Worm (Caenorhabditis elegans): ENCODE data around the gene ppk-3.

The ppk-3 gene

DNA sequence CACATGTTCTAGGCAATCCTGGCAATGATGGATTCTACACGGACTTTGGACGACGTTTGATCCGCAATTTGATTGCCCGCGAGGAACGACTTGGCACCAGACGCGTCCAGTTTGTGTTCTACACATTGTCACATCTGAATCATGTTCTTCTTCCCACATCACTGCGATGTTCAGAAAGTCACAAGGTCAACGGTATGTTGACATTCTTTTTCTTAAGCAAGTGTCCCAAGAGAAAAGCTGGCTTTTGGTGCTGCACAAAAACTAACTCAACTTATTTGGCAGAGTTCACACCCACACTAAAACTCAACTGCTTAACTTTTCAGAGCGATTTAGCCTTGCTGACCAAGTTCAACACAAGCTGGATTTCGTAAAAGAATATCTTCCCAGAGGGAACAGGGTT, 3.1 kb upstream of the ppk-3 start:
- TF ChIP-seq gmeb-1 (tag; optimal IDR thresholded peaks at IDR 0.05) = no peak
- TF ChIP-seq alr-1 (tag; optimal IDR thresholded peaks at IDR 0.05) = no peak
- no peak for TF ChIP-seq peb-1 (tag; optimal IDR thresholded peaks at IDR 0.05)
- TF ChIP-seq elt-1 (tag; optimal IDR thresholded peaks at IDR 0.05) = no peak
- TF ChIP-seq nhr-11 (tag; optimal IDR thresholded peaks at IDR 0.05) = no peak
- TF ChIP-seq ceh-82 (tag; optimal IDR thresholded peaks at IDR 0.05) = no peak
- no peak for TF ChIP-seq aly-2 (tag; optimal IDR thresholded peaks at IDR 0.05)
- no peak for TF ChIP-seq nhr-237 (tag; optimal IDR thresholded peaks at IDR 0.05)
- TF ChIP-seq egl-27 (tag; optimal IDR thresholded peaks at IDR 0.05) = no peak
- no peak for TF ChIP-seq ztf-11 (tag; optimal IDR thresholded peaks at IDR 0.05)
- TF ChIP-seq nhr-77 (tag; optimal IDR thresholded peaks at IDR 0.05) = no peak
- no peak for TF ChIP-seq nhr-23 (tag; optimal IDR thresholded peaks at IDR 0.05)
- no peak for TF ChIP-seq nhr-10 (tag; optimal IDR thresholded peaks at IDR 0.05)
- TF ChIP-seq mdl-1 (tag; optimal IDR thresholded peaks at IDR 0.05) = no peak
- no peak for TF ChIP-seq ZK546.5 (tag; optimal IDR thresholded peaks at IDR 0.05)
- no peak for TF ChIP-seq crh-2 (tag; optimal IDR thresholded peaks at IDR 0.05)
- no peak for TF ChIP-seq blmp-1 (tag; optimal IDR thresholded peaks at IDR 0.05; ENCODE audit: insufficient read depth)

DNA sequence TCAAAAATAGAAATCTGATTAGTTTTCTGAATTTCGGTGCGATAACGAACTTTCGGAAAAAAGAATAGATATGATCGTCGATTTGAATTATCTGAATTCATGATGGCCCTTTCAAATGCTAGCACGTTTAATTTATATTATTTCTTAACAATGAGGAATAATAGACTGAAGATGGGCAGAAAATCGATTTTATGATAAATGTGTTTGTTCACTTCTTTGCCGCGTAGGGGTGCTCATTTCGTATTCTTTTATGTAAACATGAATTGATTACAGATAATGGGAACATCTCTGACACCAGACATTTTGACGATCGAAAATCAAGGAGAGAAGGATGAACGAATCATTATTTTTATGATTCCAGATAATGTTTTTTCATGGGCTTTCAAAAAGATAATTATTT, 2.0 kb upstream of the ppk-3 start, which contains the start of gene F11C1.9:
Gene F11C1.9 (minus strand): TSS at position 101 of the 400 bp plus-strand sequence.
- no peak for TF ChIP-seq sma-9 (GFP tag; optimal IDR thresholded peaks at IDR 0.05)
- no peak for TF ChIP-seq sma-9 (tag; optimal IDR thresholded peaks at IDR 0.05)
- TF ChIP-seq unc-39 (tag; optimal IDR thresholded peaks at IDR 0.05) = no peak
- TF ChIP-seq lsy-2 (tag; optimal IDR thresholded peaks at IDR 0.05) = no peak

- no peak for TF ChIP-seq nhr-21 (tag; optimal IDR thresholded peaks at IDR 0.05)
- TF ChIP-seq Y55F3AM.14 (GFP tag; optimal IDR thresholded peaks at IDR 0.05) = no peak
- no peak for TF ChIP-seq blmp-1 (tag; optimal IDR thresholded peaks at IDR 0.05; ENCODE audit: insufficient read depth)
- TF ChIP-seq unc-55 (GFP tag; optimal IDR thresholded peaks at IDR 0.05) = no peak
Measured at ce11 chrX:12976774-12977173, 1.3 kb upstream of the ppk-3 start, which contains the start of the genes F11C1.4 and F11C1.10. TSS of gene F11C1.4 (plus strand) at chrX:12977074. TSS of gene F11C1.10 (plus strand) at chrX:12977082.

DNA sequence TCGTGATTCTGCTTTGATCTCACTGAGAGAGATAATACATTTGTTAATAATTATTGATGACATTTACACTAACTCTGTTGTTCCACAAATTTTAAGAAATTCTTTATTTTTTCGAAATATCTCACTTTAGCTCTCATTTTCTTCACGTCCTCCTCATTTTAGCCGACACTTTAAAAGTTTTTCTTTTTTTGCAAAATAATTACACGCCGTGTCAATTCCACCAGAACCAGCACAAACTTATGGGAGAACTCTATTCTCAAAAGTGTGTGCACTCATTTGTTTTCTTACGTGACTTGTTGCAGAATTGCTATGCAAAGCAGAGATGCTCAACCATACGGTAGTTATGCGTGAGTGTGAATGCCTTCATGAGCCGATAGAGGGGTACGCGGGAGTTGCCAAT, 10.3 kb downstream of the ppk-3 start, which contains the start of gene frpr-2:
Gene frpr-2 (plus strand): TSS at position 301 of the 400 bp plus-strand sequence.
- TF ChIP-seq lin-11 (tag; optimal IDR thresholded peaks at IDR 0.05) (no peak), snpc-4 (tag; optimal IDR thresholded peaks at IDR 0.05) (no peak), nhr-129 (tag; optimal IDR thresholded peaks at IDR 0.05) (no peak), Y55F3AM.14 (GFP tag; optimal IDR thresholded peaks at IDR 0.05) (no peak), nhr-77 (tag; optimal IDR thresholded peaks at IDR 0.05) (no peak), unc-55 (GFP tag; optimal IDR thresholded peaks at IDR 0.05) (no peak), egl-27 (tag; optimal IDR thresholded peaks at IDR 0.05) (no peak), lin-39 (tag; optimal IDR thresholded peaks at IDR 0.05) (no peak), peb-1 (tag; optimal IDR thresholded peaks at IDR 0.05) (no peak), nhr-21 (tag; optimal IDR thresholded peaks at IDR 0.05) (no peak), nhr-237 (tag; optimal IDR thresholded peaks at IDR 0.05) (no peak), nhr-6 (tag; optimal IDR thresholded peaks at IDR 0.05) (no peak), zag-1 (tag; optimal IDR thresholded peaks at IDR 0.05) (no peak), C34F6.9 (tag; optimal IDR thresholded peaks at IDR 0.05) (no peak), elt-3 (tag; optimal IDR thresholded peaks at IDR 0.05) (no peak), F13H6.1 (tag; optimal IDR thresholded peaks at IDR 0.05) (no peak), sma-3 (GFP tag; optimal IDR thresholded peaks at IDR 0.05) (no peak), alr-1 (tag; optimal IDR thresholded peaks at IDR 0.05) (no peak), unc-39 (tag; optimal IDR thresholded peaks at IDR 0.05) (no peak), ztf-11 (tag; optimal IDR thresholded peaks at IDR 0.05) (no peak)

DNA sequence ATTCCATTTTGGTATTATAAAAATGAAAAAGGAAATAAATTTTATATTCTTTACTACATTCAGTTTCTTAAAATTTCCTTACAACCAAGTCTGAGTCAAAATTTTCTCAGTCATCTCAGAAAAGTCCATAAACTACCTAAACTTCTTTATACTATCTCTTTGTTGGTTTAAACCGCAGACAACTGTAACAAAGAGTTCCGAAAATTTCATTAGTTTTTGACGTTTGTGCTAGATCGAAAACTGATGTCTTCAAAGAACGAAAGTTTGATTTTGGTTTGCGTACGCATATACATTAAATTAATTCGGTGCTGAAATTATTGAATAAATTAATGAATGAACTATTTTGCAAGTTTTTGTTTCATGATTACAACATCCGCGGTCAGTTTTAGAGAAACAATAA, 16.5 kb downstream of the ppk-3 start:
- TF ChIP-seq snpc-4 (tag; optimal IDR thresholded peaks at IDR 0.05) (no peak), dmd-4 (tag; optimal IDR thresholded peaks at IDR 0.05) (no peak), nhr-77 (tag; optimal IDR thresholded peaks at IDR 0.05) (no peak), mbf-1 (tag; optimal IDR thresholded peaks at IDR 0.05) (no peak), ceh-82 (tag; optimal IDR thresholded peaks at IDR 0.05) (no peak), gmeb-1 (tag; optimal IDR thresholded peaks at IDR 0.05) (no peak), ceh-16 (tag; optimal IDR thresholded peaks at IDR 0.05) (no peak), peb-1 (tag; optimal IDR thresholded peaks at IDR 0.05) (no peak), lsy-2 (tag; optimal IDR thresholded peaks at IDR 0.05) (no peak)

All from whole organism, L2 larva.